Worm (Caenorhabditis elegans) whole organism, late embryonic: ENCODE results near the gene sre-41.

Experiments used
- ceh-22 ChIP-seq: sonication (generic microtip); optimal IDR thresholded peaks from 2 replicates; lab custom pipeline; 2017; ENCODE audit warnings: missing biosample characterization, missing genetic modification characterization
- madf-2 ChIP-seq: sonication (generic microtip); optimal IDR thresholded peaks from 2 replicates; lab custom pipeline; 2017; ENCODE audit warnings: missing genetic modification characterization, missing compliant biosample characterization
- unc-3 ChIP-seq, 2 experiments: fragments of 200-800 bp in 1 of 2; sonication (Bioruptor generic) in 1 of 2; sonication (generic microtip) in 1 of 2; conservative IDR thresholded peaks in 1 of 2; optimal IDR thresholded peaks in 1 of 2; 2 replicates each; pipeline versions ENCODE4 v1.3.6 to Lab custom; 2016 to 2022; ENCODE audit warnings: missing compliant biosample characterization in 2 of 2, missing genetic modification characterization in 2 of 2, missing genetic modification reagents in 1 of 2

DNA sequence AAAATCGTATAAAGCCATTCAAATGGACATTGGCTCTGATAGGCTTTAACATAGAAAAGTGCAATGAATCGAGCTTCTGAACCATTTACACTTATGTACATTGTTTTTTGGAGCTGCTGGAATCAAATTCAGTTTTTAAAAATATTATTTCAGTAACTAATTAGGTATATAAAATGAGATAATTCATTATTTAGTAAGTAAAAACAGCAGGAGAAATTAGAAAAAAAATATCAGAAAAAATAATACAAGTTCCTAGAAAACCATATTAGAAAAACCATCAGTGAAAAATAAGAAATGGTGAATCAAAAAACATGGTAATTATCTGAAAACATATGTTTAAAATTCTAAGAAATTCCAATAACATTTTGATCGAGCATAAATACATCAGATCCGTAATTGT, 9.6 kb downstream of the sre-41 start, which contains the start of gene F57G9.7:
- TF ChIP-seq madf-2 (tag; lab: Kevin White, UChicago) (no peak), unc-3 (GFP tag; conservative IDR thresholded peaks at IDR 0.05; lab: Robert Waterston, UW) (no peak), unc-3 (tag; optimal IDR thresholded peaks at IDR 0.05; lab: Kevin White, UChicago) (no peak), ceh-22 (no peak)
